Worm (Caenorhabditis elegans) whole organism, young adult: Measurements from ENCODE around the gene rps-4.
A peak's percentile ranks its signal among the peaks of the same experiment; 100 is the strongest.

Source experiments
- B0035.1 ChIP-seq: sonication (generic microtip); optimal IDR thresholded peaks from 2 replicates; lab custom pipeline; 2016; ENCODE audit warnings: missing genetic modification characterization, mild to moderate bottlenecking, missing compliant biosample characterization, missing genotype, missing genetic modification reagents
- B0261.1 ChIP-seq: sonication (generic microtip); optimal IDR thresholded peaks from 2 replicates; lab custom pipeline; 2016; ENCODE audit warnings: mild to moderate bottlenecking, missing genetic modification characterization, moderate library complexity, missing compliant biosample characterization
- C06A6.2 ChIP-seq: fragments of 200-800 bp; sonication (Bioruptor generic); conservative IDR thresholded peaks from 2 replicates; pipeline ENCODE4 v1.3.6; 2022; ENCODE audit warnings: missing genetic modification characterization, missing compliant biosample characterization
- F10E7.11 ChIP-seq: sonication (generic microtip); optimal IDR thresholded peaks from 2 replicates; lab custom pipeline; 2017; ENCODE audit warnings: mild to moderate bottlenecking, missing genetic modification characterization, moderate library complexity, missing compliant biosample characterization
- F23B12.7 ChIP-seq: sonication (generic microtip); optimal IDR thresholded peaks from 2 replicates; lab custom pipeline; 2017; ENCODE audit warnings: missing genetic modification characterization, mild to moderate bottlenecking, missing compliant biosample characterization, antibody characterized with exemption, moderate library complexity; ENCODE audit not compliant: insufficient read depth
- F37B4.10 ChIP-seq: fragments of 200-800 bp; sonication (Bioruptor generic); IDR thresholded peaks from 2 replicates; pipeline ENCODE4 v1.3.6; 2022; ENCODE audit warnings: missing genetic modification characterization, missing compliant biosample characterization
- F55B11.4 ChIP-seq: sonication (generic microtip); optimal IDR thresholded peaks from 2 replicates; lab custom pipeline; 2016; ENCODE audit warnings: missing compliant biosample characterization, missing genetic modification characterization, borderline replicate concordance; ENCODE audit not compliant: insufficient read depth
- K11D2.4 ChIP-seq: fragments of 200-800 bp; sonication (Bioruptor generic); IDR thresholded peaks from 2 replicates; pipeline ENCODE4 v1.3.6; 2022; ENCODE audit warnings: missing genetic modification reagents, missing genetic modification characterization, missing compliant biosample characterization
- Y53G8AR.9 ChIP-seq: fragments of 200-800 bp; sonication (Bioruptor generic); conservative IDR thresholded peaks from 2 replicates; pipeline ENCODE4 v1.3.6; 2022; ENCODE audit warnings: missing genetic modification reagents, missing genetic modification characterization, missing compliant biosample characterization
- ZK185.1 ChIP-seq: sonication (generic microtip); optimal IDR thresholded peaks from 2 replicates; lab custom pipeline; 2016; ENCODE audit warnings: mild to moderate bottlenecking, missing genetic modification characterization, missing compliant biosample characterization; ENCODE audit not compliant: poor library complexity, severe bottlenecking
- ama-1 ChIP-seq, 3 experiments: fragments of 150-350 bp in 1 of 3; sonication (generic microtip) in 2 of 3; optimal IDR thresholded peaks; 2 replicates each; lab custom pipeline; 2014 to 2018; ENCODE audit warnings: missing biosample characterization in 2 of 3, missing genetic modification characterization in 2 of 3, missing genetic modification reagents in 2 of 3
- athp-1 ChIP-seq: sonication (generic microtip); optimal IDR thresholded peaks from 2 replicates; lab custom pipeline; 2017; ENCODE audit warnings: mild to moderate bottlenecking, missing genetic modification characterization, missing compliant biosample characterization
- attf-3 ChIP-seq: fragments of 200-800 bp; sonication (Bioruptor generic); conservative IDR thresholded peaks from 2 replicates; pipeline ENCODE4 v1.3.6; 2022; ENCODE audit warnings: missing genetic modification reagents, missing genetic modification characterization, missing compliant biosample characterization
- attf-5 ChIP-seq: fragments of 200-800 bp; sonication (Bioruptor generic); optimal IDR thresholded peaks from 2 replicates; lab custom pipeline; 2018; ENCODE audit warnings: mild to moderate bottlenecking, missing genetic modification characterization, missing compliant biosample characterization
- ceh-40 ChIP-seq: fragments of 200-800 bp; sonication (Bioruptor generic); IDR thresholded peaks from 2 replicates; pipeline ENCODE4 v1.3.6; 2022; ENCODE audit warnings: missing genetic modification characterization, missing compliant biosample characterization
- ceh-79 ChIP-seq: sonication (generic microtip); optimal IDR thresholded peaks from 2 replicates; lab custom pipeline; 2017; ENCODE audit warnings: mild to moderate bottlenecking, missing genetic modification characterization, missing compliant biosample characterization
- ceh-91 ChIP-seq: fragments of 200-800 bp; sonication (Bioruptor generic); IDR thresholded peaks from 2 replicates; pipeline ENCODE4 v1.3.6; 2022; ENCODE audit warnings: missing genetic modification reagents, missing genetic modification characterization, missing compliant biosample characterization
- chd-7 ChIP-seq: sonication (generic microtip); optimal IDR thresholded peaks from 2 replicates; lab custom pipeline; 2016; ENCODE audit warnings: mild to moderate bottlenecking, missing genetic modification characterization, moderate library complexity, missing compliant biosample characterization
- efl-1 ChIP-seq: fragments of 150-350 bp; optimal IDR thresholded peaks from 2 replicates; lab custom pipeline; 2014; ENCODE audit warnings: missing biosample characterization, missing genetic modification reagents, missing genetic modification characterization
- ekl-4 ChIP-seq: fragments of 200-800 bp; sonication (Bioruptor generic); IDR thresholded peaks from 2 replicates; pipeline ENCODE4 v1.3.6; 2022; ENCODE audit warnings: missing genetic modification reagents, missing genetic modification characterization, missing compliant biosample characterization
- hmg-20 ChIP-seq: fragments of 200-800 bp; sonication (Bioruptor generic); IDR thresholded peaks from 2 replicates; pipeline ENCODE4 v1.3.6; 2022; ENCODE audit warnings: missing genetic modification reagents, missing genetic modification characterization, missing compliant biosample characterization
- lag-1 ChIP-seq: fragments of 200-800 bp; sonication (Bioruptor generic); IDR thresholded peaks from 2 replicates; pipeline ENCODE4 v1.3.6; 2022; ENCODE audit warnings: missing genetic modification reagents, missing genetic modification characterization, missing compliant biosample characterization
- let-607 ChIP-seq, 2 experiments: fragments of 200-800 bp in 1 of 2; sonication (Bioruptor generic) in 1 of 2; sonication (generic microtip) in 1 of 2; optimal IDR thresholded peaks; 2 replicates each; lab custom pipeline; 2016 to 2018; ENCODE audit warnings: mild to moderate bottlenecking in 2 of 2, missing compliant biosample characterization in 2 of 2, missing genetic modification characterization in 2 of 2, moderate library complexity in 2 of 2, missing genotype in 1 of 2
- lin-35 ChIP-seq, 3 experiments: fragments of 150-350 bp in 2 of 3; sonication (generic microtip) in 1 of 3; optimal IDR thresholded peaks; 2 replicates each; lab custom pipeline; 2014 to 2018; ENCODE audit warnings: missing biosample characterization in 3 of 3, missing genetic modification characterization in 3 of 3, missing genetic modification reagents in 3 of 3
- lin-40 ChIP-seq: sonication (generic microtip); optimal IDR thresholded peaks from 2 replicates; lab custom pipeline; 2016; ENCODE audit warnings: missing genetic modification characterization, mild to moderate bottlenecking, missing compliant biosample characterization, missing genotype, missing genetic modification reagents
- lin-54 ChIP-seq: fragments of 200-800 bp; sonication (Bioruptor generic); optimal IDR thresholded peaks from 2 replicates; lab custom pipeline; 2018; ENCODE audit warnings: mild to moderate bottlenecking, missing genetic modification characterization, missing compliant biosample characterization
- lsy-27 ChIP-seq: sonication (generic microtip); optimal IDR thresholded peaks from 2 replicates; lab custom pipeline; 2017; ENCODE audit warnings: missing genetic modification characterization, mild to moderate bottlenecking, missing compliant biosample characterization, antibody characterized with exemption, missing genotype, borderline replicate concordance; ENCODE audit not compliant: insufficient read depth
- madf-6 ChIP-seq: fragments of 200-800 bp; sonication (Bioruptor generic); IDR thresholded peaks from 2 replicates; pipeline ENCODE4 v1.3.6; 2022; ENCODE audit warnings: missing genetic modification reagents, missing genetic modification characterization, missing compliant biosample characterization
- mcd-1 ChIP-seq: fragments of 200-800 bp; sonication (Bioruptor generic); IDR thresholded peaks from 2 replicates; pipeline ENCODE4 v1.3.6; 2022; ENCODE audit warnings: missing genetic modification reagents, missing genetic modification characterization, missing compliant biosample characterization
- mes-4 ChIP-seq: sonication (generic microtip); optimal IDR thresholded peaks from 2 replicates; lab custom pipeline; 2016; ENCODE audit warnings: missing genotype, missing genetic modification characterization, missing compliant biosample characterization
- mxl-1 ChIP-seq: sonication (generic microtip); optimal IDR thresholded peaks from 2 replicates; lab custom pipeline; 2016; ENCODE audit warnings: missing genetic modification characterization, missing compliant biosample characterization
- nfya-1 ChIP-seq: sonication (generic microtip); optimal IDR thresholded peaks from 2 replicates; lab custom pipeline; 2017; ENCODE audit warnings: antibody characterized with exemption, missing compliant biosample characterization, missing genetic modification characterization, borderline replicate concordance; ENCODE audit not compliant: insufficient read depth
- nhr-80 ChIP-seq: sonication (generic microtip); optimal IDR thresholded peaks from 2 replicates; lab custom pipeline; 2016; ENCODE audit warnings: missing genetic modification characterization, missing compliant biosample characterization
- rpc-1 ChIP-seq, 2 experiments: fragments of 150-350 bp in 1 of 2; sonication (generic microtip) in 1 of 2; optimal IDR thresholded peaks; 2 replicates each; lab custom pipeline; 2014 to 2018; ENCODE audit warnings: missing biosample characterization in 1 of 2, missing genetic modification characterization in 1 of 2, missing genetic modification reagents in 1 of 2, missing genotype in 1 of 2
- tbp1 ChIP-seq: fragments of 200-800 bp; sonication (Bioruptor generic); optimal IDR thresholded peaks from 2 replicates; lab custom pipeline; 2018; ENCODE audit warnings: mild to moderate bottlenecking, missing genetic modification characterization, missing compliant biosample characterization
- unc-130 ChIP-seq: sonication (generic microtip); optimal IDR thresholded peaks from 2 replicates; lab custom pipeline; 2016; ENCODE audit warnings: missing genetic modification reagents, missing genetic modification characterization, missing compliant biosample characterization
- unc-62 ChIP-seq: fragments of 150-350 bp; optimal IDR thresholded peaks from 2 replicates; lab custom pipeline; 2014; ENCODE audit warnings: missing biosample characterization, missing genetic modification reagents, missing genetic modification characterization
- zim-3 ChIP-seq: sonication (generic microtip); optimal IDR thresholded peaks from 2 replicates; lab custom pipeline; 2017; ENCODE audit warnings: mild to moderate bottlenecking, missing genetic modification characterization, moderate library complexity, missing compliant biosample characterization
- ztf-18 ChIP-seq: sonication (generic microtip); optimal IDR thresholded peaks from 2 replicates; lab custom pipeline; 2016; ENCODE audit warnings: missing genotype, mild to moderate bottlenecking, missing genetic modification characterization, missing compliant biosample characterization
- ztf-25 ChIP-seq: fragments of 200-800 bp; sonication (Bioruptor generic); IDR thresholded peaks from 2 replicates; pipeline ENCODE4 v1.3.6; 2022; ENCODE audit warnings: missing genetic modification reagents, missing genetic modification characterization, missing compliant biosample characterization
- ztf-26 ChIP-seq: sonication (generic microtip); optimal IDR thresholded peaks from 2 replicates; lab custom pipeline; 2017; ENCODE audit warnings: missing genetic modification characterization, missing compliant biosample characterization

rps-4 gene

ce11 chrIV:7046641-7047361, 37.7 kb downstream of the rps-4 start:
- TF ChIP-seq mes-4 (tag; lab: Kevin White, UChicago) (no peak), mxl-1 (tag; lab: Kevin White, UChicago) (no peak), lag-1 (GFP tag; lab: Robert Waterston, UW) (no peak), Y53G8AR.9 (GFP tag; lab: Robert Waterston, UW) (no peak), ztf-26 (tag; lab: Kevin White, UChicago) (no peak), let-607 (tag; optimal IDR thresholded peaks at IDR 0.05; lab: Kevin White, UChicago) (peak in 1 of 2 experiments; percentile 39), unc-62 (GFP tag; lab: Kevin White, UChicago) (no peak), rpc-1 (optimal IDR thresholded peaks at IDR 0.05; lab: Kevin White, UChicago) (no peak), rpc-1 (tag; optimal IDR thresholded peaks at IDR 0.05; lab: Kevin White, UChicago) (no peak), ceh-79 (tag; lab: Kevin White, UChicago) (no peak), nhr-80 (tag; lab: Kevin White, UChicago) (peak; percentile 52), attf-5 (GFP tag; lab: Kevin White, UChicago) (no peak), B0261.1 (tag; lab: Kevin White, UChicago) (no peak), F37B4.10 (GFP tag; lab: Robert Waterston, UW) (no peak), attf-3 (no peak)
- TF ChIP-seq, all 124 proteins: peak for 2

DNA sequence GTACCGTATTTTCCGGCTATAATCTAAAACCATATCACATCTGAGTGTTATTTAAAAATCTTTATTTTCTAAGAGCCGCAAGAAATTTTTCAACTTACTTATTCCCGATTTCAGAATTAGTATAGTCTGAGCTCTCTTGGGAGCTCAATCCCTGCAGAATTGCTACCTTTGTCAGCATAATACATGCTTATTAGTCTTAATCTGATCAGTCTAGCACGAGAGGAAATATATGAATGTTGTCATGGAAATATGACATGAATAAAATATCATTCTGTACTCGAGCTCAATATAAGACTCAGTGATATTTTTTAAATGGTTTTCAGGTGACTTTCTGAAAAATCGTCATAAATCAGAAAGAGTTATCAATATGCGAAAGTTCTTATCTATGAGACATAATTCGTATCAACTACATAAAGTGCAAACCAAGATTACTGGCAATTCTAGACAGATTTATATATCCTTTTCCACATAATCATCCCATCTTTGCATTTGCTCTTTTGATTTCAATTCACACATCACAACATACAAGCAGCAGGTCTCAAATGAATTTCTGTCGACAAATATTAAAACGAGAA, 39.0 kb downstream of the rps-4 start:
- TF ChIP-seq athp-1 (tag; lab: Kevin White, UChicago) (no peak), nfya-1 (tag; lab: Kevin White, UChicago) (no peak), lin-40 (no peak), ztf-25 (no peak), attf-3 (no peak), ama-1 (optimal IDR thresholded peaks at IDR 0.05; lab: Kevin White, UChicago) (no peak), ama-1 (GFP tag; optimal IDR thresholded peaks at IDR 0.05; lab: Kevin White, UChicago) (no peak), zim-3 (tag; lab: Kevin White, UChicago) (no peak), hmg-20 (GFP tag; lab: Robert Waterston, UW) (no peak), ceh-40 (GFP tag; lab: Robert Waterston, UW) (no peak), rpc-1 (optimal IDR thresholded peaks at IDR 0.05; lab: Kevin White, UChicago) (no peak), rpc-1 (tag; optimal IDR thresholded peaks at IDR 0.05; lab: Kevin White, UChicago) (no peak), lsy-27 (tag; lab: Kevin White, UChicago) (no peak), F55B11.4 (tag; lab: Kevin White, UChicago) (no peak)

- peak; percentile 13 for TF ChIP-seq ZK185.1
- TF ChIP-seq lin-54 = peak; percentile 61
- TF ChIP-seq F10E7.11 = no peak
- peak; percentile 68 for TF ChIP-seq mcd-1 (GFP tag; lab: Robert Waterston, UW)
- peak; percentile 42; the same call in 1 of the 2 replicates for TF ChIP-seq K11D2.4 (GFP tag; lab: Robert Waterston, UW)
- TF ChIP-seq madf-6 (GFP tag; lab: Robert Waterston, UW) = peak; percentile 73
- no peak for TF ChIP-seq C06A6.2
- peak; percentile 31 for TF ChIP-seq tbp1 (GFP tag; lab: Kevin White, UChicago)
- TF ChIP-seq ekl-4 = 0 out of 2 replicates have a peak, but pooled peaks have one; percentile 50
- TF ChIP-seq mxl-1 (tag; lab: Kevin White, UChicago) = no peak
- no peak for TF ChIP-seq F23B12.7
- TF ChIP-seq ceh-91 (GFP tag; lab: Robert Waterston, UW) = 0 out of 2 replicates have a peak, but pooled peaks have one; percentile 24
- peak in 1 of 3 experiments; percentile 67 for TF ChIP-seq lin-35 (GFP tag; optimal IDR thresholded peaks at IDR 0.05; lab: Kevin White, UChicago)
- peak; percentile 36 for TF ChIP-seq efl-1 (GFP tag; lab: Kevin White, UChicago)
- TF ChIP-seq ztf-18 (tag; lab: Kevin White, UChicago) = peak; percentile 93
- TF ChIP-seq let-607 (tag; optimal IDR thresholded peaks at IDR 0.05; lab: Kevin White, UChicago) = peak in 1 of 2 experiments; percentile 1
- no peak for TF ChIP-seq unc-130 (GFP tag; lab: Kevin White, UChicago)
- TF ChIP-seq chd-7 (tag; lab: Kevin White, UChicago) = no peak
- TF ChIP-seq B0035.1 = no peak
These were observed 39.8 kb downstream of the rps-4 start, which contains the start of gene tin-9.1 for ce11 chrIV:7044552-7045139. Gene tin-9.1 (minus strand): TSS chrIV:7044602.
